In genomic region chr2L:3507209-3508164, dm6 we compare ENCODE assay signal across 1 fruit fly cellular context.
TF ChIP-seq lines count a peak whose summit lies in the region.

TSS of gene tim (minus strand) at chr2L:3508119.

TF ChIP-seq in whole organism, embryonic, 481 proteins besides CTCF, POLR2A, EP300 and RAD21 (continued from another document and continues in another):
- TF ChIP-seq HLH4C (GFP tag; IDR thresholded peaks at IDR 0.05; lab: Robert Waterston, UW; ENCODE audit: partially characterized antibody) (no peak), esg (GFP tag; conservative IDR thresholded peaks at IDR 0.05; lab: Robert Waterston, UW) (no peak), Oli (tag; optimal IDR thresholded peaks at IDR 0.05; lab: Kevin White, UChicago) (peak; percentile 26), ham (GFP tag; IDR thresholded peaks at IDR 0.05; lab: Robert Waterston, UW) (no peak), kah (GFP tag; optimal IDR thresholded peaks at IDR 0.05; lab: Kevin White, UChicago) (peak; percentile 75), grau (tag; optimal IDR thresholded peaks at IDR 0.05; lab: Kevin White, UChicago) (peak; percentile 56), CG33213 (GFP tag; optimal IDR thresholded peaks at IDR 0.05; lab: Kevin White, UChicago) (no peak), jigr1 (GFP tag; IDR thresholded peaks at IDR 0.05; lab: Robert Waterston, UW) (no peak), nerfin-2 (GFP tag; IDR thresholded peaks at IDR 0.05; lab: Robert Waterston, UW; ENCODE audit: partially characterized antibody) (no peak), MBD-R2 (GFP tag; IDR thresholded peaks at IDR 0.05; lab: Robert Waterston, UW) (no peak; the same call in 1 of the 2 replicates), TFAM (GFP tag; optimal IDR thresholded peaks at IDR 0.05; lab: Kevin White, UChicago) (no peak), Kr (GFP tag; optimal IDR thresholded peaks at IDR 0.05; lab: Kevin White, UChicago) (no peak), Awh (GFP tag; IDR thresholded peaks at IDR 0.05; lab: Robert Waterston, UW) (no peak), oc (tag; optimal IDR thresholded peaks at IDR 0.05; lab: Kevin White, UChicago) (no peak), HLH54F (GFP tag; optimal IDR thresholded peaks at IDR 0.05; lab: Kevin White, UChicago) (no peak), CG10565 (GFP tag; optimal IDR thresholded peaks at IDR 0.05; lab: Kevin White, UChicago) (no peak), da (GFP tag; optimal IDR thresholded peaks at IDR 0.05; lab: Kevin White, UChicago) (no peak), Hey (tag; optimal IDR thresholded peaks at IDR 0.05; lab: Kevin White, UChicago) (no peak), kni (GFP tag; optimal IDR thresholded peaks at IDR 0.05; lab: Kevin White, UChicago) (no peak), tup (GFP tag; optimal IDR thresholded peaks at IDR 0.05; lab: Kevin White, UChicago) (no peak), CG14667 (GFP tag; IDR thresholded peaks at IDR 0.05; lab: Robert Waterston, UW) (no peak), tio (GFP tag; optimal IDR thresholded peaks at IDR 0.05; lab: Kevin White, UChicago) (no peak), CG8281 (tag; optimal IDR thresholded peaks at IDR 0.05; lab: Kevin White, UChicago) (no peak), Rfx (GFP tag; IDR thresholded peaks at IDR 0.05; lab: Robert Waterston, UW) (0 out of 2 replicates have a peak, but pooled peaks have one; percentile 16), CG31365 (tag; optimal IDR thresholded peaks at IDR 0.05; lab: Kevin White, UChicago) (no peak), exex (tag; optimal IDR thresholded peaks at IDR 0.05; lab: Kevin White, UChicago) (no peak), chm (GFP tag; IDR thresholded peaks at IDR 0.05; lab: Robert Waterston, UW) (no peak), sens (GFP tag; lab: Kevin White, UChicago) (peak; percentile 84), sens-2 (GFP tag; IDR thresholded peaks at IDR 0.05; lab: Robert Waterston, UW) (no peak), tin (GFP tag; optimal IDR thresholded peaks at IDR 0.05; lab: Kevin White, UChicago) (peak; percentile 5), Dbx (GFP tag; IDR thresholded peaks at IDR 0.05; lab: Robert Waterston, UW) (0 out of 3 replicates have a peak, but pooled peaks have one; percentile 7), CG4328 (GFP tag; optimal IDR thresholded peaks at IDR 0.05; lab: Kevin White, UChicago) (no peak), dati (GFP tag; IDR thresholded peaks at IDR 0.05; lab: Robert Waterston, UW) (no peak), CG9932 (GFP tag; IDR thresholded peaks at IDR 0.05; lab: Robert Waterston, UW) (peak; percentile 7; the same call in 1 of the 2 replicates), CG7987 (GFP tag; optimal IDR thresholded peaks at IDR 0.05; lab: Kevin White, UChicago) (no peak), Sox102F (GFP tag; optimal IDR thresholded peaks at IDR 0.05; lab: Kevin White, UChicago) (peak; percentile 77), CG7839 (tag; optimal IDR thresholded peaks at IDR 0.05; lab: Kevin White, UChicago) (no peak), sim (GFP tag; IDR thresholded peaks at IDR 0.05; lab: Robert Waterston, UW) (no peak), CG13894 (tag; optimal IDR thresholded peaks at IDR 0.05; lab: Kevin White, UChicago) (no peak), org-1 (GFP tag; optimal IDR thresholded peaks at IDR 0.05; lab: Kevin White, UChicago) (peak; percentile 43), sug (tag; optimal IDR thresholded peaks at IDR 0.05; lab: Kevin White, UChicago) (no peak), Doc3 (GFP tag; IDR thresholded peaks at IDR 0.05; lab: Robert Waterston, UW; ENCODE audit: partially characterized antibody) (no peak), Opbp (GFP tag; IDR thresholded peaks at IDR 0.05; lab: Robert Waterston, UW; ENCODE audit: partially characterized antibody) (0 out of 3 replicates have a peak, but pooled peaks have one; percentile 14), ssp (GFP tag; IDR thresholded peaks at IDR 0.05; lab: Robert Waterston, UW) (no peak), pfk (GFP tag; optimal IDR thresholded peaks at IDR 0.05; lab: Kevin White, UChicago) (no peak), CG16815 (GFP tag; optimal IDR thresholded peaks at IDR 0.05; lab: Kevin White, UChicago) (peak; percentile 6), CG8478 (optimal IDR thresholded peaks at IDR 0.05; lab: Kevin White, UChicago) (no peak), gce (GFP tag; IDR thresholded peaks at IDR 0.05; lab: Robert Waterston, UW) (no peak), lbe (GFP tag; optimal IDR thresholded peaks at IDR 0.05; lab: Kevin White, UChicago) (no peak), CG10321 (GFP tag; IDR thresholded peaks at IDR 0.05; lab: Robert Waterston, UW) (no peak), CG11723 (GFP tag; optimal IDR thresholded peaks at IDR 0.05; lab: Kevin White, UChicago) (no peak), slbo (GFP tag; IDR thresholded peaks at IDR 0.05; lab: Robert Waterston, UW) (no peak), GATAe (GFP tag; conservative IDR thresholded peaks at IDR 0.05; lab: Robert Waterston, UW) (no peak), Mad (GFP tag; optimal IDR thresholded peaks at IDR 0.05; lab: Kevin White, UChicago) (no peak), dm (GFP tag; optimal IDR thresholded peaks at IDR 0.05; lab: Kevin White, UChicago) (no peak), CG7372 (GFP tag; IDR thresholded peaks at IDR 0.05; lab: Robert Waterston, UW) (peak; percentile 54), wek (GFP tag; optimal IDR thresholded peaks at IDR 0.05; lab: Kevin White, UChicago) (no peak), wdn (GFP tag; IDR thresholded peaks at IDR 0.05; lab: Robert Waterston, UW) (no peak), Ets65A (GFP tag; lab: Kevin White, UChicago) (peak; percentile 69), dan (GFP tag; IDR thresholded peaks at IDR 0.05; lab: Robert Waterston, UW) (no peak), CG17612 (GFP tag; IDR thresholded peaks at IDR 0.05; lab: Robert Waterston, UW) (no peak), CG4404 (GFP tag; IDR thresholded peaks at IDR 0.05; lab: Robert Waterston, UW) (no peak), Six4 (GFP tag; optimal IDR thresholded peaks at IDR 0.05; lab: Kevin White, UChicago) (no peak), cg (GFP tag; optimal IDR thresholded peaks at IDR 0.05; lab: Kevin White, UChicago) (peak; percentile 77), CG34376 (GFP tag; optimal IDR thresholded peaks at IDR 0.05; lab: Kevin White, UChicago) (no peak), slp2 (GFP tag; optimal IDR thresholded peaks at IDR 0.05; lab: Kevin White, UChicago) (no peak), Xrp1 (GFP tag; IDR thresholded peaks at IDR 0.05; lab: Robert Waterston, UW) (0 out of 2 replicates have a peak, but pooled peaks have one; percentile 16), CG12219 (GFP tag; optimal IDR thresholded peaks at IDR 0.05; lab: Kevin White, UChicago) (no peak), pb (GFP tag; optimal IDR thresholded peaks at IDR 0.05; lab: Kevin White, UChicago) (no peak), cad (GFP tag; optimal IDR thresholded peaks at IDR 0.05; lab: Kevin White, UChicago) (no peak), trem (tag; optimal IDR thresholded peaks at IDR 0.05; lab: Kevin White, UChicago) (no peak), CG32532 (GFP tag; IDR thresholded peaks at IDR 0.05; lab: Robert Waterston, UW) (no peak), cas (GFP tag; IDR thresholded peaks at IDR 0.05; lab: Robert Waterston, UW) (no peak), Hr3 (GFP tag; optimal IDR thresholded peaks at IDR 0.05; lab: Kevin White, UChicago) (peak; percentile 20), CG12104 (GFP tag; optimal IDR thresholded peaks at IDR 0.05; lab: Kevin White, UChicago) (peak; percentile 31), NfI (GFP tag; optimal IDR thresholded peaks at IDR 0.05; lab: Kevin White, UChicago) (no peak), CG13287 (GFP tag; IDR thresholded peaks at IDR 0.05; lab: Robert Waterston, UW; ENCODE audit: partially characterized antibody) (peak; percentile 25; the same call in 1 of the 2 replicates), CG17802 (tag; optimal IDR thresholded peaks at IDR 0.05; lab: Kevin White, UChicago) (no peak), CG1529 (GFP tag; optimal IDR thresholded peaks at IDR 0.05; lab: Kevin White, UChicago) (no peak), Pdp1 (GFP tag; optimal IDR thresholded peaks at IDR 0.05; lab: Kevin White, UChicago) (peak in 1 of 2 experiments; percentile 76), slou (GFP tag; optimal IDR thresholded peaks at IDR 0.05; lab: Kevin White, UChicago) (no peak), CG8388 (GFP tag; optimal IDR thresholded peaks at IDR 0.05; lab: Kevin White, UChicago) (peak; percentile 27), HmgZ (tag; optimal IDR thresholded peaks at IDR 0.05; lab: Kevin White, UChicago) (no peak), Meics (GFP tag; optimal IDR thresholded peaks at IDR 0.05; lab: Kevin White, UChicago) (peak; percentile 44), CG15514 (GFP tag; optimal IDR thresholded peaks at IDR 0.05; lab: Kevin White, UChicago) (peak; percentile 20), CHES-1-like (GFP tag; optimal IDR thresholded peaks at IDR 0.05; lab: Kevin White, UChicago) (no peak), Hmr (GFP tag; optimal IDR thresholded peaks at IDR 0.05; lab: Kevin White, UChicago) (no peak), zen (tag; optimal IDR thresholded peaks at IDR 0.05; lab: Kevin White, UChicago) (no peak), CG3281 (GFP tag; optimal IDR thresholded peaks at IDR 0.05; lab: Kevin White, UChicago) (no peak), CG15696 (tag; optimal IDR thresholded peaks at IDR 0.05; lab: Kevin White, UChicago) (no peak), croc (GFP tag; conservative IDR thresholded peaks at IDR 0.05; lab: Robert Waterston, UW) (no peak), pzg (GFP tag; optimal IDR thresholded peaks at IDR 0.05; lab: Kevin White, UChicago) (no peak), CG30020 (tag; optimal IDR thresholded peaks at IDR 0.05; lab: Kevin White, UChicago) (no peak), Gug (GFP tag; IDR thresholded peaks at IDR 0.05; lab: Robert Waterston, UW) (no peak), Atf-2 (GFP tag; optimal IDR thresholded peaks at IDR 0.05; lab: Kevin White, UChicago) (no peak), HmgD (GFP tag; optimal IDR thresholded peaks at IDR 0.05; lab: Kevin White, UChicago) (no peak), pros (GFP tag; optimal IDR thresholded peaks at IDR 0.05; lab: Kevin White, UChicago) (no peak), CG14050 (GFP tag; IDR thresholded peaks at IDR 0.05; lab: Robert Waterston, UW) (no peak), dmrt11E (tag; optimal IDR thresholded peaks at IDR 0.05; lab: Kevin White, UChicago) (no peak), bcd (GFP tag; optimal IDR thresholded peaks at IDR 0.05; lab: Kevin White, UChicago) (peak; percentile 42), ara (GFP tag; IDR thresholded peaks at IDR 0.05; lab: Robert Waterston, UW) (0 out of 2 replicates have a peak, but pooled peaks have one; percentile 25), CG10654 (GFP tag; optimal IDR thresholded peaks at IDR 0.05; lab: Kevin White, UChicago) (peak; percentile 16), Lim3 (GFP tag; IDR thresholded peaks at IDR 0.05; lab: Robert Waterston, UW) (no peak), CrebB (tag; optimal IDR thresholded peaks at IDR 0.05; lab: Kevin White, UChicago) (no peak), hbn (GFP tag; IDR thresholded peaks at IDR 0.05; lab: Robert Waterston, UW; ENCODE audit: partially characterized antibody) (no peak), CG1647 (GFP tag; optimal IDR thresholded peaks at IDR 0.05; lab: Kevin White, UChicago) (no peak), en (GFP tag; optimal IDR thresholded peaks at IDR 0.05; lab: Kevin White, UChicago) (no peak), CG9797 (GFP tag; optimal IDR thresholded peaks at IDR 0.05; lab: Kevin White, UChicago) (no peak), chinmo (GFP tag; IDR thresholded peaks at IDR 0.05; lab: Robert Waterston, UW; ENCODE audit: partially characterized antibody) (peak; percentile 67; the same call in 1 of the 4 replicates), danr (GFP tag; IDR thresholded peaks at IDR 0.05; lab: Robert Waterston, UW) (no peak), Dad (GFP tag; optimal IDR thresholded peaks at IDR 0.05; lab: Kevin White, UChicago) (no peak), CG18476 (GFP tag; optimal IDR thresholded peaks at IDR 0.05; lab: Kevin White, UChicago) (no peak), so (GFP tag; IDR thresholded peaks at IDR 0.05; lab: Robert Waterston, UW) (no peak), HHEX (GFP tag; optimal IDR thresholded peaks at IDR 0.05; lab: Kevin White, UChicago) (no peak), CG13424 (tag; optimal IDR thresholded peaks at IDR 0.05; lab: Kevin White, UChicago) (peak; percentile 56), CG16813 (GFP tag; IDR thresholded peaks at IDR 0.05; lab: Robert Waterston, UW; ENCODE audit: partially characterized antibody) (no peak), onecut (GFP tag; IDR thresholded peaks at IDR 0.05; lab: Robert Waterston, UW) (no peak), unpg (GFP tag; optimal IDR thresholded peaks at IDR 0.05; lab: Kevin White, UChicago) (peak; percentile 58), tap (tag; optimal IDR thresholded peaks at IDR 0.05; lab: Kevin White, UChicago) (no peak), crp (GFP tag; optimal IDR thresholded peaks at IDR 0.05; lab: Kevin White, UChicago) (no peak), CG31441 (GFP tag; IDR thresholded peaks at IDR 0.05; lab: Robert Waterston, UW) (peak; percentile 56; the same call in 1 of the 2 replicates), her (GFP tag; optimal IDR thresholded peaks at IDR 0.05; lab: Kevin White, UChicago) (no peak), CG13296 (GFP tag; optimal IDR thresholded peaks at IDR 0.05; lab: Kevin White, UChicago) (no peak), CG3838 (GFP tag; optimal IDR thresholded peaks at IDR 0.05; lab: Kevin White, UChicago) (no peak), Ssrp (tag; optimal IDR thresholded peaks at IDR 0.05; lab: Kevin White, UChicago) (peak; percentile 40), crol (GFP tag; IDR thresholded peaks at IDR 0.05; lab: Robert Waterston, UW) (0 out of 2 replicates have a peak, but pooled peaks have one; percentile 32), Blimp-1 (GFP tag; optimal IDR thresholded peaks at IDR 0.05; lab: Kevin White, UChicago) (peak; percentile 50), CG9817 (tag; optimal IDR thresholded peaks at IDR 0.05; lab: Kevin White, UChicago) (no peak), CG32772 (GFP tag; IDR thresholded peaks at IDR 0.05; lab: Robert Waterston, UW) (no peak), zfh1 (GFP tag; IDR thresholded peaks at IDR 0.05; lab: Robert Waterston, UW) (0 out of 3 replicates have a peak, but pooled peaks have one; percentile 20), Sin3A (optimal IDR thresholded peaks at IDR 0.05; lab: Kevin White, UChicago) (no peak), B-H2 (GFP tag; optimal IDR thresholded peaks at IDR 0.05; lab: Kevin White, UChicago) (no peak), lilli (GFP tag; optimal IDR thresholded peaks at IDR 0.05; lab: Kevin White, UChicago) (no peak), schlank (tag; optimal IDR thresholded peaks at IDR 0.05; lab: Kevin White, UChicago) (no peak), CG4282 (GFP tag; optimal IDR thresholded peaks at IDR 0.05; lab: Kevin White, UChicago) (no peak), CG17328 (GFP tag; IDR thresholded peaks at IDR 0.05; lab: Robert Waterston, UW) (no peak)
